Fruit fly (Drosophila melanogaster) whole organism, pupa: ENCODE data around the gene Mst27D.

Experiments used
- CG10348 ChIP-seq: fragments of 200-800 bp; sonication (Bioruptor generic); IDR thresholded peaks from 2 replicates; pipeline ENCODE4 v1.3.6; 2022; ENCODE audit warnings: missing biosample characterization, missing genetic modification characterization
- CG12605 ChIP-seq: fragments of 200-800 bp; sonication (Bioruptor generic); IDR thresholded peaks from 2 replicates; pipeline ENCODE4 v1.3.6; 2022; ENCODE audit warnings: missing biosample characterization, missing genetic modification characterization
- CG13204 ChIP-seq: fragments of 200-800 bp; sonication (Bioruptor generic); optimal IDR thresholded peaks from 2 replicates; lab custom pipeline; 2018; ENCODE audit warnings: missing biosample characterization, mild to moderate bottlenecking, missing genetic modification characterization, moderate library complexity
- CG14655 ChIP-seq: fragments of 200-800 bp; sonication (Bioruptor generic); optimal IDR thresholded peaks from 3 replicates; lab custom pipeline; 2017; ENCODE audit warnings: mild to moderate bottlenecking, missing biosample characterization, missing genetic modification reagents, missing genetic modification characterization
- CG15710 ChIP-seq: fragments of 200-800 bp; sonication (Bioruptor generic); optimal IDR thresholded peaks from 2 replicates; lab custom pipeline; 2018; ENCODE audit warnings: missing biosample characterization, mild to moderate bottlenecking, missing genetic modification characterization, moderate library complexity
- CG17806 ChIP-seq: fragments of 200-800 bp; sonication (Bioruptor generic); optimal IDR thresholded peaks from 2 replicates; lab custom pipeline; 2018; ENCODE audit warnings: missing biosample characterization, mild to moderate bottlenecking, missing genetic modification characterization, moderate library complexity
- CG32121 ChIP-seq: fragments of 200-800 bp; sonication (Bioruptor generic); IDR thresholded peaks from 2 replicates; pipeline ENCODE4 v1.3.6; 2022; ENCODE audit warnings: missing biosample characterization, missing genetic modification characterization
- CG34367 ChIP-seq: fragments of 200-800 bp; sonication (Bioruptor generic); optimal IDR thresholded peaks from 2 replicates; lab custom pipeline; 2018; ENCODE audit warnings: missing biosample characterization, mild to moderate bottlenecking, missing genetic modification characterization
- CG4496 ChIP-seq: fragments of 200-800 bp; sonication (Bioruptor generic); IDR thresholded peaks from 3 replicates; pipeline ENCODE4 v1.3.6; 2022; ENCODE audit warnings: missing biosample characterization, missing genetic modification characterization
- CG8159 ChIP-seq: fragments of 200-800 bp; sonication (Bioruptor generic); optimal IDR thresholded peaks from 3 replicates; lab custom pipeline; 2018; ENCODE audit warnings: missing biosample characterization, mild to moderate bottlenecking, missing genetic modification characterization, moderate library complexity
- CG8301 ChIP-seq: fragments of 200-800 bp; sonication (Bioruptor generic); optimal IDR thresholded peaks from 2 replicates; lab custom pipeline; 2018; ENCODE audit warnings: missing biosample characterization, mild to moderate bottlenecking, missing genetic modification characterization
- CG9948 ChIP-seq: fragments of 200-800 bp; sonication (Bioruptor generic); optimal IDR thresholded peaks from 2 replicates; lab custom pipeline; 2018; ENCODE audit warnings: missing biosample characterization, mild to moderate bottlenecking, missing genetic modification characterization, moderate library complexity
- D1 ChIP-seq: fragments of 200-800 bp; sonication (Bioruptor generic); optimal IDR thresholded peaks from 2 replicates; lab custom pipeline; 2018; ENCODE audit warnings: missing biosample characterization, mild to moderate bottlenecking, missing genetic modification characterization, moderate library complexity
- EcR ChIP-seq: fragments of 200-800 bp; sonication (Bioruptor generic); optimal IDR thresholded peaks from 3 replicates; lab custom pipeline; 2019; ENCODE audit warnings: missing biosample characterization, missing genetic modification characterization, mild to moderate bottlenecking, moderate library complexity, missing genetic modification reagents
- Ets98B ChIP-seq: fragments of 200-800 bp; sonication (Bioruptor generic); IDR thresholded peaks from 2 replicates; pipeline ENCODE4 v1.3.6; 2022; ENCODE audit warnings: missing biosample characterization, missing genetic modification characterization
- Pif1A ChIP-seq: fragments of 200-800 bp; sonication (Bioruptor generic); optimal IDR thresholded peaks from 3 replicates; lab custom pipeline; 2016; ENCODE audit warnings: missing biosample characterization, missing genetic modification characterization
- Pif1B ChIP-seq: fragments of 200-800 bp; sonication (Bioruptor generic); optimal IDR thresholded peaks from 3 replicates; lab custom pipeline; 2016; ENCODE audit warnings: missing biosample characterization, missing genetic modification characterization
- Snoo ChIP-seq: fragments of 200-800 bp; sonication (Bioruptor generic); optimal IDR thresholded peaks from 3 replicates; lab custom pipeline; 2017; ENCODE audit warnings: missing biosample characterization, mild to moderate bottlenecking, missing genetic modification characterization, inconsistent platforms
- fd96Ca ChIP-seq: fragments of 200-800 bp; sonication (Bioruptor generic); IDR thresholded peaks from 3 replicates; pipeline ENCODE4 v1.3.6; 2022; ENCODE audit warnings: missing biosample characterization, missing genetic modification characterization
- gl ChIP-seq: fragments of 200-800 bp; sonication (Bioruptor generic); optimal IDR thresholded peaks from 2 replicates; lab custom pipeline; 2018; ENCODE audit warnings: missing biosample characterization, mild to moderate bottlenecking, missing genetic modification characterization
- rn ChIP-seq: fragments of 200-800 bp; sonication (Bioruptor generic); IDR thresholded peaks from 2 replicates; pipeline ENCODE4 v1.3.6; 2022; ENCODE audit warnings: missing biosample characterization, missing genetic modification characterization

The Mst27D gene

dm6 chr2L:7097386-7097785 lies 36.7 kb upstream of the Mst27D start:
- TF ChIP-seq CG15710 (no peak), CG8159 (no peak), Pif1A (GFP tag; lab: Kevin White, UChicago) (no peak), gl (tag; lab: Kevin White, UChicago) (no peak), D1 (no peak), CG4496 (no peak), fd96Ca (GFP tag; lab: Robert Waterston, UW) (no peak), Snoo (tag; lab: Kevin White, UChicago) (no peak), CG8301 (tag; lab: Kevin White, UChicago) (no peak)

- peak; percentile 8 for TF ChIP-seq CG14655
- peak; percentile 62 for TF ChIP-seq CG15710
- no peak for TF ChIP-seq CG17806 (tag; lab: Kevin White, UChicago)
- TF ChIP-seq D1: no peak
- no peak for TF ChIP-seq CG8159
- no peak for TF ChIP-seq CG12605 (GFP tag; lab: Robert Waterston, UW)
- peak; percentile 24 for TF ChIP-seq CG34367 (tag; lab: Kevin White, UChicago)
- no peak for TF ChIP-seq CG32121 (GFP tag; lab: Robert Waterston, UW)
- no peak for TF ChIP-seq rn
These were observed 33.7 kb upstream of the Mst27D start for dm6 chr2L:7094303-7094702.

dm6 chr2L:7090922-7091321 lies 30.3 kb upstream of the Mst27D start:
- no peak for TF ChIP-seq Ets98B (GFP tag; lab: Robert Waterston, UW)
- TF ChIP-seq CG10348 (GFP tag; lab: Robert Waterston, UW): no peak
- TF ChIP-seq CG8159: peak; percentile 43
- no peak for TF ChIP-seq CG15710
- TF ChIP-seq CG13204 (GFP tag; lab: Kevin White, UChicago): no peak
- TF ChIP-seq CG17806 (tag; lab: Kevin White, UChicago): peak; percentile 19
- no peak for TF ChIP-seq Pif1A (GFP tag; lab: Kevin White, UChicago)
- no peak for TF ChIP-seq CG8301 (tag; lab: Kevin White, UChicago)
- TF ChIP-seq CG14655: peak; percentile 32
- peak; percentile 31 for TF ChIP-seq CG9948 (tag; lab: Kevin White, UChicago)
- peak; percentile 21 for TF ChIP-seq Pif1B
- TF ChIP-seq EcR (GFP tag; lab: Kevin White, UChicago): no peak
- peak; percentile 31 for TF ChIP-seq Snoo (tag; lab: Kevin White, UChicago)

- peak; percentile 60 for TF ChIP-seq D1
- TF ChIP-seq CG12605 (GFP tag; lab: Robert Waterston, UW): no peak
- no peak for TF ChIP-seq CG10348 (GFP tag; lab: Robert Waterston, UW)
- peak; percentile 11 for TF ChIP-seq EcR (GFP tag; lab: Kevin White, UChicago)
- TF ChIP-seq CG8301 (tag; lab: Kevin White, UChicago): no peak
- peak; percentile 16 for TF ChIP-seq Pif1A (GFP tag; lab: Kevin White, UChicago)
- TF ChIP-seq Ets98B (GFP tag; lab: Robert Waterston, UW): no peak
- peak; percentile 25 for TF ChIP-seq Pif1B
- no peak for TF ChIP-seq CG17806 (tag; lab: Kevin White, UChicago)
- peak; percentile 62; the same call in 1 of the 3 replicates for TF ChIP-seq CG4496
- TF ChIP-seq CG34367 (tag; lab: Kevin White, UChicago): no peak
- no peak; the same call in 1 of the 2 replicates for TF ChIP-seq CG32121 (GFP tag; lab: Robert Waterston, UW)
These were observed 23.8 kb upstream of the Mst27D start, which contains the start of gene Pvf2 for dm6 chr2L:7084410-7084809. Gene Pvf2, minus strand, starts transcription at chr2L:7084635.

dm6 chr2L:7082203-7082602 lies 21.6 kb upstream of the Mst27D start:
- TF ChIP-seq CG9948 (tag; lab: Kevin White, UChicago) (no peak), EcR (GFP tag; lab: Kevin White, UChicago) (peak; percentile 71)

- TF ChIP-seq Ets98B (GFP tag; lab: Robert Waterston, UW) (no peak), D1 (no peak), CG4496 (0 out of 3 replicates have a peak, but pooled peaks have one; percentile 29), fd96Ca (GFP tag; lab: Robert Waterston, UW) (peak; percentile 39; the same call in 2 of the 3 replicates), CG17806 (tag; lab: Kevin White, UChicago) (peak; percentile 8), CG14655 (peak; percentile 16)
These were observed 20.7 kb upstream of the Mst27D start for dm6 chr2L:7081307-7081706.

dm6 chr2L:7076804-7077203 lies 16.2 kb upstream of the Mst27D start:
- no peak for TF ChIP-seq Pif1B
- TF ChIP-seq CG9948 (tag; lab: Kevin White, UChicago): peak; percentile 13
- TF ChIP-seq CG8301 (tag; lab: Kevin White, UChicago): no peak
- TF ChIP-seq CG10348 (GFP tag; lab: Robert Waterston, UW): no peak
- peak; percentile 22 for TF ChIP-seq CG17806 (tag; lab: Kevin White, UChicago)
- TF ChIP-seq CG13204 (GFP tag; lab: Kevin White, UChicago): no peak
- TF ChIP-seq D1: no peak
- peak; percentile 3 for TF ChIP-seq CG14655
- TF ChIP-seq CG34367 (tag; lab: Kevin White, UChicago): no peak
- no peak for TF ChIP-seq CG4496
- no peak for TF ChIP-seq Snoo (tag; lab: Kevin White, UChicago)
- no peak for TF ChIP-seq gl (tag; lab: Kevin White, UChicago)
- TF ChIP-seq CG32121 (GFP tag; lab: Robert Waterston, UW): no peak
- no peak for TF ChIP-seq CG12605 (GFP tag; lab: Robert Waterston, UW)
- TF ChIP-seq Pif1A (GFP tag; lab: Kevin White, UChicago): no peak
- TF ChIP-seq rn: no peak
- no peak for TF ChIP-seq Ets98B (GFP tag; lab: Robert Waterston, UW)
- TF ChIP-seq CG15710: peak; percentile 36
- TF ChIP-seq EcR (GFP tag; lab: Kevin White, UChicago): no peak
- TF ChIP-seq CG8159: peak; percentile 45
- TF ChIP-seq fd96Ca (GFP tag; lab: Robert Waterston, UW): no peak
